Fruit fly (Drosophila melanogaster) whole organism, embryonic: ENCODE measurements around the gene CG32267.

Experiments
- CG11093 ChIP-seq: fragments of 200-800 bp; sonication (Bioruptor generic); IDR thresholded peaks from 3 replicates; pipeline ENCODE4 v1.3.6; 2022; ENCODE audit warnings: missing biosample characterization, missing genetic modification characterization
- CG11504 ChIP-seq: fragments of 200-800 bp; sonication (Bioruptor generic); optimal IDR thresholded peaks from 3 replicates; lab custom pipeline; 2019; ENCODE audit warnings: missing biosample characterization, mild to moderate bottlenecking, missing genetic modification characterization, moderate library complexity
- CG12071 ChIP-seq: fragments of 200-800 bp; sonication (Bioruptor generic); optimal IDR thresholded peaks from 3 replicates; lab custom pipeline; 2018; ENCODE audit warnings: missing biosample characterization, mild to moderate bottlenecking, missing genetic modification characterization
- CG13287 ChIP-seq: fragments of 200-800 bp; sonication (Bioruptor generic); IDR thresholded peaks from 2 replicates; pipeline ENCODE4 v1.3.6; 2022; ENCODE audit warnings: missing biosample characterization, missing genetic modification characterization; ENCODE audit not compliant: partially characterized antibody
- CG14710 ChIP-seq: fragments of 200-800 bp; sonication (Bioruptor generic); optimal IDR thresholded peaks from 3 replicates; lab custom pipeline; 2019; ENCODE audit warnings: missing biosample characterization, mild to moderate bottlenecking, missing genetic modification characterization, moderate library complexity
- CG16813 ChIP-seq: fragments of 200-800 bp; sonication (Bioruptor generic); IDR thresholded peaks from 3 replicates; pipeline ENCODE4 v1.3.6; 2022; ENCODE audit warnings: missing biosample characterization, missing genetic modification characterization; ENCODE audit not compliant: partially characterized antibody
- CG17328 ChIP-seq: fragments of 200-800 bp; sonication (Bioruptor generic); IDR thresholded peaks from 2 replicates; pipeline ENCODE4 v1.3.6; 2022; ENCODE audit warnings: missing biosample characterization, missing genetic modification characterization
- CG17359 ChIP-seq: fragments of 200-800 bp; sonication (Bioruptor generic); optimal IDR thresholded peaks from 3 replicates; lab custom pipeline; 2018; ENCODE audit warnings: missing biosample characterization, mild to moderate bottlenecking, missing genetic modification characterization, moderate library complexity
- CG18476 ChIP-seq: fragments of 200-800 bp; sonication (Bioruptor generic); optimal IDR thresholded peaks from 2 replicates; lab custom pipeline; 2016; ENCODE audit warnings: missing biosample characterization, mild to moderate bottlenecking, missing genetic modification characterization
- CG30403 ChIP-seq: fragments of 200-800 bp; sonication (Bioruptor generic); optimal IDR thresholded peaks from 3 replicates; lab custom pipeline; 2016; ENCODE audit warnings: missing biosample characterization, missing genetic modification characterization
- CG33213 ChIP-seq: fragments of 200-800 bp; sonication (Bioruptor generic); optimal IDR thresholded peaks from 3 replicates; lab custom pipeline; 2016; ENCODE audit warnings: missing biosample characterization, missing genetic modification characterization
- CG5180 ChIP-seq: fragments of 200-800 bp; sonication (Bioruptor generic); optimal IDR thresholded peaks from 3 replicates; lab custom pipeline; 2017; ENCODE audit warnings: missing biosample characterization, missing genetic modification characterization, mild to moderate bottlenecking, moderate library complexity, missing genetic modification reagents
- CG6791 ChIP-seq: fragments of 200-800 bp; sonication (Bioruptor generic); IDR thresholded peaks from 3 replicates; pipeline ENCODE4 v1.3.6; 2022; ENCODE audit warnings: missing biosample characterization, missing genetic modification characterization; ENCODE audit not compliant: partially characterized antibody
- CG7357 ChIP-seq: fragments of 200-800 bp; sonication (Bioruptor generic); IDR thresholded peaks from 3 replicates; pipeline ENCODE4 v1.3.6; 2022; ENCODE audit warnings: missing biosample characterization, missing genetic modification characterization
- CG8359 ChIP-seq: fragments of 200-800 bp; sonication (Bioruptor generic); optimal IDR thresholded peaks from 2 replicates; lab custom pipeline; 2017; ENCODE audit warnings: missing biosample characterization, mild to moderate bottlenecking, missing genetic modification characterization, borderline replicate concordance
- Deaf1 ChIP-seq: fragments of 200-800 bp; optimal IDR thresholded peaks from 3 replicates; lab custom pipeline; 2019; ENCODE audit warnings: missing biosample characterization, mild to moderate bottlenecking, missing genetic modification characterization, moderate library complexity
- E2f2 ChIP-seq: fragments of 200-800 bp; sonication (Bioruptor generic); IDR thresholded peaks from 2 replicates; pipeline ENCODE4 v1.3.6; 2022; ENCODE audit warnings: missing biosample characterization, missing genetic modification characterization
- Elba2 ChIP-seq: fragments of 200-800 bp; sonication (Bioruptor generic); optimal IDR thresholded peaks from 3 replicates; lab custom pipeline; 2016; ENCODE audit warnings: missing biosample characterization, missing genetic modification characterization
- HLH4C ChIP-seq: fragments of 200-800 bp; sonication (Bioruptor generic); IDR thresholded peaks from 3 replicates; pipeline ENCODE4 v1.3.6; 2022; ENCODE audit warnings: missing biosample characterization, missing genetic modification characterization; ENCODE audit not compliant: partially characterized antibody
- HmgZ ChIP-seq: fragments of 200-800 bp; sonication (Bioruptor generic); optimal IDR thresholded peaks from 2 replicates; lab custom pipeline; 2018; ENCODE audit warnings: missing biosample characterization, mild to moderate bottlenecking, missing genetic modification characterization
- Jarid2 ChIP-seq: fragments of 200-800 bp; sonication (Bioruptor generic); optimal IDR thresholded peaks from 3 replicates; lab custom pipeline; 2017; ENCODE audit warnings: mild to moderate bottlenecking, missing biosample characterization, missing genetic modification reagents, missing genetic modification characterization
- MTF-1 ChIP-seq: fragments of 200-800 bp; sonication (Bioruptor generic); optimal IDR thresholded peaks from 2 replicates; lab custom pipeline; 2018; ENCODE audit warnings: missing biosample characterization, mild to moderate bottlenecking, missing genetic modification characterization, borderline replicate concordance
- Max ChIP-seq: fragments of 200-800 bp; sonication (Bioruptor generic); optimal IDR thresholded peaks from 2 replicates; lab custom pipeline; 2016; ENCODE audit warnings: missing biosample characterization, mild to moderate bottlenecking, missing genetic modification characterization
- Med ChIP-seq: fragments of 200-800 bp; sonication (Bioruptor generic); peaks from one replicate; lab custom pipeline; 2016; ENCODE audit warnings: missing biosample characterization, missing genetic modification characterization, mild to moderate bottlenecking, inconsistent platforms, moderate library complexity
- Mrtf ChIP-seq: fragments of 200-800 bp; sonication (Bioruptor generic); IDR thresholded peaks from 3 replicates; pipeline ENCODE4 v1.3.6; 2022; ENCODE audit warnings: missing biosample characterization, missing genetic modification characterization
- Scr ChIP-seq: fragments of 200-800 bp; sonication (Bioruptor generic); IDR thresholded peaks from 2 replicates; pipeline ENCODE4 v1.3.6; 2022; ENCODE audit warnings: missing biosample characterization, missing genetic modification characterization; ENCODE audit not compliant: partially characterized antibody
- Sry-β ChIP-seq: fragments of 200-800 bp; sonication (Bioruptor generic); optimal IDR thresholded peaks from 2 replicates; lab custom pipeline; 2018; ENCODE audit warnings: missing biosample characterization, mild to moderate bottlenecking, missing genetic modification characterization, moderate library complexity
- Stat92E ChIP-seq, 3 experiments: fragments of >200 bp in 2 of 3; fragments of 200-800 bp in 1 of 3; sonication (Bioruptor generic) in 1 of 3; optimal IDR thresholded peaks; 2 replicates each; lab custom pipeline; 2017 to 2019; ENCODE audit warnings: missing biosample characterization in 3 of 3, missing genetic modification characterization in 3 of 3, mild to moderate bottlenecking in 1 of 3, moderate library complexity in 1 of 3
- Usf ChIP-seq: fragments of 200-800 bp; sonication (Bioruptor generic); optimal IDR thresholded peaks from 2 replicates; lab custom pipeline; 2017; ENCODE audit warnings: missing genotype, missing biosample characterization, missing genetic modification characterization
- chif ChIP-seq, 2 experiments: fragments of 200-800 bp; sonication (Bioruptor generic); optimal IDR thresholded peaks; 3 replicates each; lab custom pipeline; 2016; ENCODE audit warnings: missing biosample characterization in 2 of 2, missing genetic modification characterization in 2 of 2
- ci ChIP-seq: fragments of 200-800 bp; sonication (Bioruptor generic); IDR thresholded peaks from 3 replicates; pipeline ENCODE4 v1.3.6; 2022; ENCODE audit warnings: missing biosample characterization, missing genetic modification characterization
- exex ChIP-seq: fragments of 200-800 bp; sonication (Bioruptor generic); optimal IDR thresholded peaks from 4 replicates; lab custom pipeline; 2018; ENCODE audit warnings: missing biosample characterization, mild to moderate bottlenecking, missing genetic modification characterization, moderate library complexity
- gce ChIP-seq: fragments of 200-800 bp; sonication (Bioruptor generic); IDR thresholded peaks from 3 replicates; pipeline ENCODE4 v1.3.6; 2022; ENCODE audit warnings: missing biosample characterization, missing genetic modification characterization
- grn ChIP-seq: fragments of 200-800 bp; sonication (Bioruptor generic); optimal IDR thresholded peaks from 3 replicates; lab custom pipeline; 2017; ENCODE audit warnings: missing biosample characterization, missing genetic modification characterization
- hkb ChIP-seq, 2 experiments: fragments of 200-800 bp in 1 of 2; fragments of >200 bp in 1 of 2; sonication (Bioruptor generic) in 1 of 2; IDR thresholded peaks in 1 of 2; optimal IDR thresholded peaks in 1 of 2; 2 replicates each; pipeline versions ENCODE4 v1.3.6 to Lab custom; 2017 to 2022; ENCODE audit warnings: missing biosample characterization in 1 of 2, missing genetic modification characterization in 1 of 2
- nau ChIP-seq: fragments of 200-800 bp; sonication (Bioruptor generic); optimal IDR thresholded peaks from 3 replicates; lab custom pipeline; 2017; ENCODE audit warnings: missing biosample characterization, mild to moderate bottlenecking, missing genetic modification characterization, missing genetic modification reagents
- nerfin-1 ChIP-seq: fragments of 200-800 bp; sonication (Bioruptor generic); optimal IDR thresholded peaks from 3 replicates; lab custom pipeline; 2019; ENCODE audit warnings: missing biosample characterization, mild to moderate bottlenecking, missing genetic modification characterization, moderate library complexity
- nom ChIP-seq: fragments of 200-800 bp; sonication (Bioruptor generic); optimal IDR thresholded peaks from 2 replicates; lab custom pipeline; 2017; ENCODE audit warnings: missing biosample characterization, missing genetic modification characterization, mild to moderate bottlenecking, moderate library complexity, missing genetic modification reagents
- prd ChIP-seq, 3 experiments: fragments of >200 bp in 2 of 3; fragments of 200-800 bp in 1 of 3; sonication (Bioruptor generic) in 1 of 3; optimal IDR thresholded peaks in 2 of 3; IDR thresholded peaks in 1 of 3; 2 replicates in 2 of 3; 3 replicates in 1 of 3; pipeline versions ENCODE4 v1.3.6 to Lab custom; 2017 to 2022; ENCODE audit warnings: missing biosample characterization in 1 of 3, missing genetic modification characterization in 1 of 3
- ranshi ChIP-seq: fragments of 200-800 bp; sonication (Bioruptor generic); IDR thresholded peaks from 2 replicates; pipeline ENCODE4 v1.3.6; 2022; ENCODE audit warnings: missing biosample characterization, missing genetic modification characterization
- rib ChIP-seq: fragments of 200-800 bp; sonication (Bioruptor generic); IDR thresholded peaks from 2 replicates; pipeline ENCODE4 v1.3.6; 2022; ENCODE audit warnings: missing biosample characterization, missing genetic modification characterization
- sens ChIP-seq: fragments of 200-800 bp; sonication (Bioruptor generic); peaks from one replicate; lab custom pipeline; 2016; ENCODE audit warnings: missing biosample characterization, missing genetic modification characterization
- sug ChIP-seq: fragments of 200-800 bp; optimal IDR thresholded peaks from 2 replicates; lab custom pipeline; 2019; ENCODE audit warnings: missing biosample characterization, mild to moderate bottlenecking, missing genetic modification characterization, moderate library complexity
- trem ChIP-seq: fragments of 200-800 bp; optimal IDR thresholded peaks from 3 replicates; lab custom pipeline; 2019; ENCODE audit warnings: missing biosample characterization, mild to moderate bottlenecking, missing genetic modification characterization, moderate library complexity
- vvl ChIP-seq: fragments of 200-800 bp; sonication (Bioruptor generic); IDR thresholded peaks from 2 replicates; pipeline ENCODE4 v1.3.6; 2022; ENCODE audit warnings: missing biosample characterization, missing genetic modification characterization
- wek ChIP-seq: fragments of 200-800 bp; sonication (Bioruptor generic); optimal IDR thresholded peaks from 3 replicates; lab custom pipeline; 2018; ENCODE audit warnings: missing biosample characterization, mild to moderate bottlenecking, missing genetic modification characterization, moderate library complexity

The CG32267 gene

dm6 chr3L:3515280-3516020 lies 43.5 kb upstream of the CG32267 start, which contains the start of gene Eip63E (continued):
- no peak for TF ChIP-seq Usf (GFP tag; lab: Kevin White, UChicago)
- peak; percentile 15 for TF ChIP-seq wek (GFP tag; lab: Kevin White, UChicago)
- peak; percentile 58 for TF ChIP-seq nau
- TF ChIP-seq trem (tag; lab: Kevin White, UChicago) = peak; percentile 43
- TF ChIP-seq CG7357 (GFP tag; lab: Robert Waterston, UW) = no peak
- peak; percentile 70 for TF ChIP-seq CG11504 (tag; lab: Kevin White, UChicago)
- peak; percentile 38 for TF ChIP-seq CG12071 (GFP tag; lab: Kevin White, UChicago)
- TF ChIP-seq nom = peak; percentile 72
- TF ChIP-seq CG33213 = peak; percentile 15
- TF ChIP-seq nerfin-1 (tag; lab: Kevin White, UChicago) = peak; percentile 50
- no peak for TF ChIP-seq CG30403 (GFP tag; lab: Kevin White, UChicago)
- no peak for TF ChIP-seq Deaf1
- TF ChIP-seq vvl (GFP tag; lab: Robert Waterston, UW) = 0 out of 2 replicates have a peak, but pooled peaks have one; percentile 46
- TF ChIP-seq HLH4C = no peak
- TF ChIP-seq Max (GFP tag; lab: Kevin White, UChicago) = peak; percentile 2
- no peak for TF ChIP-seq chif (GFP tag; optimal IDR thresholded peaks at IDR 0.05; lab: Kevin White, UChicago)
- TF ChIP-seq CG8359 (GFP tag; lab: Kevin White, UChicago) = peak; percentile 39
- TF ChIP-seq prd (optimal IDR thresholded peaks at IDR 0.05; lab: Kevin White, UChicago) = no peak
- no peak for TF ChIP-seq prd (GFP tag; IDR thresholded peaks at IDR 0.05; lab: Robert Waterston, UW)
- peak; percentile 11 for TF ChIP-seq Elba2 (GFP tag; lab: Kevin White, UChicago)
- 0 out of 3 replicates have a peak, but pooled peaks have one; percentile 11 for TF ChIP-seq gce
- peak; percentile 11; the same call in 1 of the 2 replicates for TF ChIP-seq ranshi
- TF ChIP-seq ci (GFP tag; lab: Robert Waterston, UW) = peak; percentile 61; the same call in 2 of the 3 replicates
- TF ChIP-seq CG14710 (tag; lab: Kevin White, UChicago) = peak; percentile 55
- TF ChIP-seq CG13287 (GFP tag; lab: Robert Waterston, UW) = peak; percentile 52; the same call in 1 of the 2 replicates
- peak; percentile 81 for TF ChIP-seq Med (GFP tag; lab: Kevin White, UChicago)
- TF ChIP-seq Scr = peak; percentile 46; the same call in 1 of the 2 replicates
- no peak for TF ChIP-seq CG5180
- no peak for TF ChIP-seq CG11093 (GFP tag; lab: Robert Waterston, UW)
- no peak for TF ChIP-seq exex
- TF ChIP-seq grn (GFP tag; lab: Kevin White, UChicago) = no peak
- peak in 1 of 3 experiments; percentile 3 for TF ChIP-seq Stat92E (GFP tag; optimal IDR thresholded peaks at IDR 0.05; lab: Kevin White, UChicago)
- TF ChIP-seq Jarid2 = peak; percentile 90
- TF ChIP-seq sens (GFP tag; lab: Kevin White, UChicago) = peak; percentile 73
- TF ChIP-seq CG17359 (tag; lab: Kevin White, UChicago) = peak; percentile 64
- no peak for TF ChIP-seq CG18476 (GFP tag; lab: Kevin White, UChicago)
- TF ChIP-seq hkb (optimal IDR thresholded peaks at IDR 0.05; lab: Kevin White, UChicago) = peak; percentile 38
- TF ChIP-seq hkb (GFP tag; IDR thresholded peaks at IDR 0.05; lab: Robert Waterston, UW) = peak; percentile 39
- no peak for TF ChIP-seq Mrtf (GFP tag; lab: Robert Waterston, UW)
- peak; percentile 32; the same call in 1 of the 2 replicates for TF ChIP-seq E2f2 (GFP tag; lab: Robert Waterston, UW)
- TF ChIP-seq CG17328 = 0 out of 2 replicates have a peak, but pooled peaks have one; percentile 22
- peak; percentile 10 for TF ChIP-seq MTF-1 (GFP tag; lab: Kevin White, UChicago)
- TF ChIP-seq Sry-β = no peak
- peak; percentile 61; the same call in 1 of the 2 replicates for TF ChIP-seq rib (GFP tag; lab: Robert Waterston, UW)
- TF ChIP-seq HmgZ = no peak
- TF ChIP-seq CG16813 (GFP tag; lab: Robert Waterston, UW) = 0 out of 3 replicates have a peak, but pooled peaks have one; percentile 41
- peak; percentile 24 for TF ChIP-seq sug (tag; lab: Kevin White, UChicago)
- peak; percentile 44; the same call in 2 of the 3 replicates for TF ChIP-seq CG6791 (GFP tag; lab: Robert Waterston, UW)
